Fruit fly (Drosophila melanogaster): ENCODE data around the gene CG34250.

Gene CG34250

DNA sequence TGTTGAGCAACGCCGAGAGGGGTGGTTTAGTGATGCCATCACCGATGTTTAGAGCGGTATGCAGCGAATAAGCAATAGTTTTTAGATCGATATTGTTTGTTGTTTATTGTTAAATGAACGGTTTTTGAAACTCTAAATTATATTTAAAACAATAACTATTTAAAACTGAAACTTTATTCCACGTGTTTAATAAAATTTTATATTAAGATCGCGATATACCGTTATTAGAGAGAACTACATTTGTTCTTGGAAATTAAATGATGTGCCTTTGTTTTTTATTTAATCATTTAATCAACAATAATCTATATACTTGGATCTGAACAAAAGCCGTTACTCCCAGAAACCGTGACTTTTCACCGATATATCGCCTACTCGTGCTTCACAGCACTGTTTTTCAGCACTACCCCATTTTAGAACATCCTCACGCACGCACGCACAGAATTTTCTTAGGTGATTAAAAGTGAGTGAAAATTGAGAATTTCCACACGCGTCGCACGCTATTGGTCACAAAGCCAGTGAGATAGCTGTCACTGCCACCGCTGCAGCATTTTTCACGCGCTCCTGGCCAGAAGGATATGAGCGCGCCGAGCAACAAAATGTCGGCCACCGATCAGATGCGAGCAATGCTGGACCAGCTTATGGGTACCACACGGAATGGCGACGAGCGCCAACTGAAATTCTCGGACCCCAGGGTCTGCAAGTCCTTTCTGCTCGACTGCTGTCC is 38.0 kb downstream of the CG34250 start, which contains the start of the genes U4-U6-60K and CG7564 (continued):
- peak; percentile 81 for TF ChIP-seq Med (GFP tag)
- TF ChIP-seq zfh2 (GFP tag; optimal IDR thresholded peaks at IDR 0.05): peak; percentile 81
- peak; percentile 63 for TF ChIP-seq lilli (GFP tag; optimal IDR thresholded peaks at IDR 0.05)
- TF ChIP-seq CG4854 (GFP tag; optimal IDR thresholded peaks at IDR 0.05): peak; percentile 22
- peak; percentile 15 for TF ChIP-seq CG10462 (GFP tag; optimal IDR thresholded peaks at IDR 0.05)
- peak in 1 of 2 experiments; percentile 8 for TF ChIP-seq bsh (GFP tag; optimal IDR thresholded peaks at IDR 0.05)
- peak; percentile 21 for TF ChIP-seq unpg (GFP tag; optimal IDR thresholded peaks at IDR 0.05)
- peak; percentile 83 for TF ChIP-seq zen2 (GFP tag; IDR thresholded peaks at IDR 0.05; ENCODE audit: partially characterized antibody)
- TF ChIP-seq trem (tag; optimal IDR thresholded peaks at IDR 0.05): peak; percentile 55
- TF ChIP-seq dpn (GFP tag; optimal IDR thresholded peaks at IDR 0.05): peak; percentile 48 to 63
- TF ChIP-seq CG12104 (GFP tag; optimal IDR thresholded peaks at IDR 0.05): peak; percentile 71
- peak; percentile 82 for TF ChIP-seq CG14710 (tag; optimal IDR thresholded peaks at IDR 0.05)
- TF ChIP-seq Bteb2 (GFP tag; optimal IDR thresholded peaks at IDR 0.05): peak; percentile 12
- no peak for TF ChIP-seq h (optimal IDR thresholded peaks at IDR 0.05)
- no peak for TF ChIP-seq CG12769 (tag; optimal IDR thresholded peaks at IDR 0.05)
- TF ChIP-seq NK7.1 (GFP tag; optimal IDR thresholded peaks at IDR 0.05): no peak
- no peak for TF ChIP-seq Fer1 (GFP tag; optimal IDR thresholded peaks at IDR 0.05)
- TF ChIP-seq D19A (tag; optimal IDR thresholded peaks at IDR 0.05): no peak
- TF ChIP-seq so (GFP tag; IDR thresholded peaks at IDR 0.05): no peak
- TF ChIP-seq Poxn (GFP tag; IDR thresholded peaks at IDR 0.05): no peak
- peak; percentile 45 for TF ChIP-seq CG11723 (GFP tag; optimal IDR thresholded peaks at IDR 0.05)
- TF ChIP-seq Ptx1 (GFP tag; IDR thresholded peaks at IDR 0.05): peak; percentile 53; the same call in 1 of the 2 replicates
- no peak for TF ChIP-seq CG13894 (tag; optimal IDR thresholded peaks at IDR 0.05)
- TF ChIP-seq CG30020 (tag; optimal IDR thresholded peaks at IDR 0.05): peak; percentile 63
- peak; percentile 79 for TF ChIP-seq phol (tag; optimal IDR thresholded peaks at IDR 0.05)
- TF ChIP-seq Hr78 (GFP tag; optimal IDR thresholded peaks at IDR 0.05): no peak
- TF ChIP-seq Dip2 (GFP tag; IDR thresholded peaks at IDR 0.05): no peak
- TF ChIP-seq CG6683 (GFP tag; optimal IDR thresholded peaks at IDR 0.05): peak; percentile 37
- TF ChIP-seq CG31441 (GFP tag; IDR thresholded peaks at IDR 0.05): peak; percentile 91
- TF ChIP-seq prd (optimal IDR thresholded peaks at IDR 0.05): no peak
- TF ChIP-seq prd (GFP tag; IDR thresholded peaks at IDR 0.05): peak; percentile 58; the same call in 2 of the 3 replicates
- TF ChIP-seq CG5180 (GFP tag; optimal IDR thresholded peaks at IDR 0.05): no peak
- TF ChIP-seq CG12744 (GFP tag; optimal IDR thresholded peaks at IDR 0.05): peak; percentile 5
- TF ChIP-seq eyg (GFP tag; optimal IDR thresholded peaks at IDR 0.05): peak; percentile 44
- TF ChIP-seq dmrt11E (tag; optimal IDR thresholded peaks at IDR 0.05): peak; percentile 42
- no peak for TF ChIP-seq Drgx (GFP tag; IDR thresholded peaks at IDR 0.05)
- TF ChIP-seq CG17186 (GFP tag; optimal IDR thresholded peaks at IDR 0.05): peak; percentile 37
- no peak; the same call in 1 of the 2 replicates for TF ChIP-seq CG4360 (GFP tag; IDR thresholded peaks at IDR 0.05)
- TF ChIP-seq her (GFP tag; optimal IDR thresholded peaks at IDR 0.05): no peak
- peak; percentile 33 for TF ChIP-seq B-H2 (GFP tag; optimal IDR thresholded peaks at IDR 0.05)
- TF ChIP-seq Gug (GFP tag; IDR thresholded peaks at IDR 0.05): peak; percentile 80; the same call in 3 of the 4 replicates
- TF ChIP-seq CG6254 (GFP tag; optimal IDR thresholded peaks at IDR 0.05): no peak
- no peak for TF ChIP-seq jing (GFP tag; optimal IDR thresholded peaks at IDR 0.05)
- TF ChIP-seq Hr3 (GFP tag; optimal IDR thresholded peaks at IDR 0.05): peak; percentile 81
- TF ChIP-seq toy (GFP tag; IDR thresholded peaks at IDR 0.05): no peak; the same call in 1 of the 2 replicates
- TF ChIP-seq CG13624 (GFP tag; optimal IDR thresholded peaks at IDR 0.05): peak; percentile 41
- peak; percentile 46 for TF ChIP-seq CG4328 (GFP tag; optimal IDR thresholded peaks at IDR 0.05)
- peak; percentile 24 for TF ChIP-seq nerfin-1 (tag; optimal IDR thresholded peaks at IDR 0.05)
- 0 out of 3 replicates have a peak, but pooled peaks have one; percentile 28 for TF ChIP-seq H15 (GFP tag; IDR thresholded peaks at IDR 0.05)
- TF ChIP-seq CG8089 (GFP tag; optimal IDR thresholded peaks at IDR 0.05): no peak
